Fruit fly (Drosophila melanogaster): ENCODE data around the gene CG9672.

- no peak for TF ChIP-seq Myc (optimal IDR thresholded peaks at IDR 0.05)
- TF ChIP-seq Sin3A (optimal IDR thresholded peaks at IDR 0.05), result no peak
- no peak for TF ChIP-seq psq (optimal IDR thresholded peaks at IDR 0.05)
- TF ChIP-seq ttk (optimal IDR thresholded peaks at IDR 0.05), result no peak
- no peak for TF ChIP-seq h (optimal IDR thresholded peaks at IDR 0.05)
Observed at dm6 chrX:16730791-16731190, 24.1 kb upstream of the CG9672 start, which contains the start of gene TwdlX.
